Worm (Caenorhabditis elegans) whole organism, L1 larva: ENCODE results near the gene ttr-6.

Experiments
- aly-2 ChIP-seq: fragments of 150-350 bp; optimal IDR thresholded peaks from 2 replicates; lab custom pipeline; 2014; ENCODE audit warnings: missing biosample characterization, missing genetic modification characterization
- ama-1 ChIP-seq: fragments of 150-350 bp; optimal IDR thresholded peaks from 2 replicates; lab custom pipeline; 2014
- elt-2 ChIP-seq: sonication (generic microtip); optimal IDR thresholded peaks from 2 replicates; lab custom pipeline; 2016; ENCODE audit warnings: missing genetic modification characterization, mild to moderate bottlenecking, inconsistent platforms, missing compliant biosample characterization, missing genetic modification reagents
- fkh-10 ChIP-seq: sonication (generic microtip); optimal IDR thresholded peaks from 2 replicates; lab custom pipeline; 2017; ENCODE audit warnings: missing biosample characterization, missing genetic modification reagents, missing genetic modification characterization
- jun-1 ChIP-seq: fragments of 150-350 bp; optimal IDR thresholded peaks from 2 replicates; lab custom pipeline; 2014; ENCODE audit warnings: missing biosample characterization, missing genetic modification reagents, missing genetic modification characterization
- lin-14 ChIP-seq: fragments of 200-800 bp; sonication (Bioruptor generic); optimal IDR thresholded peaks from 2 replicates; lab custom pipeline; 2018; ENCODE audit warnings: mild to moderate bottlenecking, missing genetic modification characterization, moderate library complexity, missing compliant biosample characterization
- lsy-2 ChIP-seq, 2 experiments: fragments of 150-350 bp; optimal IDR thresholded peaks; 2 replicates each; lab custom pipeline; 2014; ENCODE audit warnings: missing biosample characterization in 2 of 2, missing genetic modification characterization in 2 of 2
- nhr-237 ChIP-seq: fragments of 150-350 bp; optimal IDR thresholded peaks from 2 replicates; lab custom pipeline; 2014; ENCODE audit warnings: missing biosample characterization, missing genetic modification characterization
- nhr-76 ChIP-seq: sonication (generic microtip); optimal IDR thresholded peaks from 2 replicates; lab custom pipeline; 2017; ENCODE audit warnings: missing biosample characterization, missing genetic modification characterization
- rnt-1 ChIP-seq: sonication (generic microtip); optimal IDR thresholded peaks from 2 replicates; lab custom pipeline; 2016; ENCODE audit warnings: mild to moderate bottlenecking, missing genetic modification characterization, moderate library complexity, missing compliant biosample characterization

DNA sequence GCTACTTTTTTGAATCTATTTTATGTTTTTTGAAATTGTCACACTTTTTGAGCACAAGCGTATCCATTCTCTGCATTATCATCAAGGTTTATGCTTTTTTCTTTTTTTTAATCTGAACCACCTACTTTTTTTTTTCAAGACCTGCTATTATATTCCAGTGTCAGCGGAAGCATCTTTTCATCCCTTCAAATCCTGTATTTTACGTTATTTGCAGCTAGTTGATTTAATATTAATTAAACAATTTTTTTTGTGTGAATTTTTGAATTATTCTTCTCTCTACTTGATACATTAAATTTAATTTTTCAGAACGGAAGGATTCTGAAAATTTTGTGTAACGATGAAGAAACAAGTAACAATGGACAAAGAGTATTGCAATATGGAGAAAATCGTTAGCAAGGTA is 12.8 kb upstream of the ttr-6 start, which contains the start of gene C25B8.8:
- TF ChIP-seq rnt-1 (tag; lab: Kevin White, UChicago) (no peak), nhr-76 (tag; lab: Kevin White, UChicago) (no peak), lin-14 (GFP tag; lab: Kevin White, UChicago) (no peak), jun-1 (no peak), elt-2 (tag; lab: Kevin White, UChicago) (no peak), ama-1 (lab: Kevin White, UChicago) (no peak), aly-2 (no peak), nhr-237 (tag; lab: Kevin White, UChicago) (no peak), fkh-10 (GFP tag; lab: Kevin White, UChicago) (no peak), lsy-2 (tag; optimal IDR thresholded peaks at IDR 0.05; lab: Kevin White, UChicago) (no peak)
